Fruit fly (Drosophila melanogaster) Kc167 (cell line): Measurements from ENCODE around the gene Jhbp3.

Source experiments
- Sin3A ChIP-seq: fragments of >200 bp; optimal IDR thresholded peaks from 2 replicates; lab custom pipeline; 2018; ENCODE audit warnings: missing external identifiers
- h ChIP-seq: fragments of >200 bp; optimal IDR thresholded peaks from 3 replicates; lab custom pipeline; 2018; ENCODE audit warnings: missing external identifiers
- insv ChIP-seq: fragments of >200 bp; optimal IDR thresholded peaks from 3 replicates; lab custom pipeline; 2018; ENCODE audit warnings: missing external identifiers
- psq ChIP-seq: fragments of >200 bp; optimal IDR thresholded peaks from 2 replicates; lab custom pipeline; 2017; ENCODE audit warnings: missing external identifiers
- ttk ChIP-seq: sonication (Bioruptor generic); optimal IDR thresholded peaks from 2 replicates; lab custom pipeline; 2017; ENCODE audit warnings: missing external identifiers

DNA sequence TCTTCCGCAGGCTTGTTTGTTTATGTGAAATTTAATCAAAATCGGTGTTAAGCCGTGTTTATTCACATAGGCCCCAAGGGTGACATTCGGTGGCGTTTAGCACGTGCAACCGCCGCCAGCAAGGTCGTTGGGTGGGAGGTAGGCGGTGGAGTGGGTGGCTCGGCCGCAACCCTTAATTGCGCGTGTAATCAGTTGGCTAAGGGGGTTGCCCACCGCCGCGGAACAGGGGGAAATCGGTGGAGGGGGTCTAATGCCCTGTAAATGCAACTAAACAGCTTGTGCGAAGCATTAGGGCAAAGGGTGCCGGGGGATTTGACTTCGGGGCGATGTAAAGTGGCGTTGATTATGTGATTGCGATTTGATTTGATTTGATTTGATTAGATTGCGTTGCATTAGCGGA, 51.5 kb downstream of the Jhbp3 start:
- TF ChIP-seq psq (lab: Kevin White, UChicago), result no peak
- TF ChIP-seq insv, result no peak
- no peak for TF ChIP-seq ttk (lab: Kevin White, UChicago)
- no peak for TF ChIP-seq h
- TF ChIP-seq Sin3A (lab: Kevin White, UChicago), result no peak
